ENCODE assay signal across 1 fruit fly cellular context in genomic region chr3L:6262076-6262504, dm6.
TF ChIP-seq lines count a peak whose summit lies in the region.

No protein-coding gene starts in this region.

TF ChIP-seq in whole organism, embryonic, 481 proteins besides CTCF, POLR2A, EP300 and RAD21 (continued from another document):
- no peak for TF ChIP-seq Dll (GFP tag; IDR thresholded peaks at IDR 0.05; lab: Robert Waterston, UW; ENCODE audit: partially characterized antibody)
- TF ChIP-seq CG14965 (GFP tag; optimal IDR thresholded peaks at IDR 0.05; lab: Kevin White, UChicago; ENCODE audit: borderline replicate concordance): no peak
- TF ChIP-seq ems (GFP tag; optimal IDR thresholded peaks at IDR 0.05; lab: Kevin White, UChicago): no peak
- TF ChIP-seq Nf-YC (tag; optimal IDR thresholded peaks at IDR 0.05; lab: Kevin White, UChicago): no peak
- TF ChIP-seq CG17912 (GFP tag; optimal IDR thresholded peaks at IDR 0.05; lab: Kevin White, UChicago): no peak
